Fruit fly (Drosophila melanogaster): ENCODE results near the gene CG15478.

Gene CG15478

DNA sequence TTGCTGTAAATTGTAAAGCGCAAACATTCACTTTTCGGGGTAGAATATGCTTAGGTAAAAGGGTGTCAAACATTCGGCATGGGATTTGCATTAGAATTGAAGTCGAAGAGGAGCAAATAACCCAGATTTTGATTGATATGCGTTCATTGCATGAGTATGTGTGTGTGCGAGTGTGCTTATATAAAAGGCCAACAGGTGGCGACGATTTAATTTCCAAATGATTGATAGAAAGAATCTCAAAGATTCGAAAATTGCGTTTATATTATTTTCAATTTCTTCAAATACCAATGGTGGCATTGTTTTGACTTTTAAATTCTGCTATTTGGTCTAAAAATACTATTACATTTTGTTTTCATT is 13.9 kb downstream of the CG15478 start:
- TF ChIP-seq achi (GFP tag; optimal IDR thresholded peaks at IDR 0.05) (no peak), eg (GFP tag; IDR thresholded peaks at IDR 0.05) (no peak), CG6808 (GFP tag; optimal IDR thresholded peaks at IDR 0.05) (no peak), CG4318 (GFP tag; optimal IDR thresholded peaks at IDR 0.05) (no peak), CG16779 (tag; optimal IDR thresholded peaks at IDR 0.05) (no peak), Ets96B (tag; optimal IDR thresholded peaks at IDR 0.05) (no peak), topi (GFP tag; optimal IDR thresholded peaks at IDR 0.05) (no peak), CG6792 (GFP tag; optimal IDR thresholded peaks at IDR 0.05) (no peak)

DNA sequence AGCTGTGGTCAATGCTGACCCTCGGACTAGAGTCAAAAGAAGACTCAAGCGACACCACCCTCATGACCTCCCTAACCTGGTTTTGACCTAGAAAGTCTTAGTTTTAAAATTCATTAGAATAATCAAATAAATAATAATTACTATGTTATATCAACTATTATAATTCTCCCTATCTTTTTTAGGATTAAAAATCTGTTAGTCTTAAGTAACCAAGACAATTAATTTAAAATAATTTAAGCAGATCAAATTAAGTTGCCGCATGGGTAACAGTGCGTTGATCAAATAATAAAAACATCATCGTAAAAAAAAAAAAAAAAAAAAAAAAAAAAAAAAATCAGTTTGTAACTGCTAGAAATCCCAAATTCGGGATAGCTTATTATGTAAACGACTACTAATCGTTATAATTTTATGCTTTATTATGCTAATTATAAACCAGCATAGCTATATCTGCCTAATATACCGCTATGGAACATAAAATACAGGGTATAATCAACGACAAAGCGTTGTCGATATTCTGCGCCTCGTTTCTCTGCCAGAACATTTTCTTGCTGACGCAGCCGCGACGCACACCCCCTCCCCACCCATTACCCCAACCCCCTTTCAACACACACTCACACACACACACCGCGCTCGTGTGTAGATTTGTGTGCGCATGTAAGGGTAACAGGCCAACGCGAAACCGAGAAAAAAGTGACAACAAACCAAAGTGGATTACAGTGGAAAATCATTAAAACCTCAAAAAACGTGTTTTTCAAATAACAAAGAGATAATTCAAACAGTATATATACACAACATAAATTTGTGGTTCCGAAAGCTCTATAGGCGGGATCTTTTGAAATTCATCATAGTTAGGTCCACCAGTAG is 14.5 kb downstream of the CG15478 start:
- TF ChIP-seq acj6 (GFP tag; optimal IDR thresholded peaks at IDR 0.05) (peak; percentile 23), CG32006 (GFP tag; optimal IDR thresholded peaks at IDR 0.05) (peak; percentile 56), Gug (GFP tag; IDR thresholded peaks at IDR 0.05) (peak; percentile 75), fkh (GFP tag; optimal IDR thresholded peaks at IDR 0.05) (peak; percentile 64), esn (GFP tag; optimal IDR thresholded peaks at IDR 0.05) (peak; percentile 45), CG16779 (tag; optimal IDR thresholded peaks at IDR 0.05) (peak; percentile 81), Eip75B (GFP tag; optimal IDR thresholded peaks at IDR 0.05) (peak; percentile 96), fd59A (GFP tag; optimal IDR thresholded peaks at IDR 0.05) (peak; percentile 27), CG3032 (tag; optimal IDR thresholded peaks at IDR 0.05) (peak; percentile 63), Sox102F (GFP tag; optimal IDR thresholded peaks at IDR 0.05) (peak; percentile 58), achi (GFP tag; optimal IDR thresholded peaks at IDR 0.05) (peak; percentile 30), Hr4 (GFP tag; optimal IDR thresholded peaks at IDR 0.05) (peak; percentile 94), ss (GFP tag; optimal IDR thresholded peaks at IDR 0.05) (peak; percentile 75 to 88), CG31627 (GFP tag; optimal IDR thresholded peaks at IDR 0.05) (peak; percentile 14), Eip93F (GFP tag; optimal IDR thresholded peaks at IDR 0.05) (peak; percentile 97), CG10631 (GFP tag; optimal IDR thresholded peaks at IDR 0.05) (peak; percentile 39), Ets96B (tag; optimal IDR thresholded peaks at IDR 0.05) (peak; percentile 24), CG4318 (GFP tag; optimal IDR thresholded peaks at IDR 0.05) (peak; percentile 37), CG1621 (tag; optimal IDR thresholded peaks at IDR 0.05) (peak; percentile 43), Blimp-1 (GFP tag; optimal IDR thresholded peaks at IDR 0.05) (peak; percentile 38), salr (GFP tag; optimal IDR thresholded peaks at IDR 0.05) (peak in 1 of 2 experiments; percentile 28), Smox (GFP tag; optimal IDR thresholded peaks at IDR 0.05) (peak; percentile 20), pdm3 (GFP tag; optimal IDR thresholded peaks at IDR 0.05) (peak; percentile 52), Lpt (GFP tag; optimal IDR thresholded peaks at IDR 0.05) (peak; percentile 46), CG8119 (GFP tag; IDR thresholded peaks at IDR 0.05) (peak; percentile 75), CG3919 (GFP tag; optimal IDR thresholded peaks at IDR 0.05) (peak; percentile 38), Ets21C (GFP tag; optimal IDR thresholded peaks at IDR 0.05) (peak; percentile 17), dac (GFP tag; optimal IDR thresholded peaks at IDR 0.05) (peak; percentile 10), CG6792 (GFP tag; optimal IDR thresholded peaks at IDR 0.05) (peak; percentile 35), OdsH (GFP tag; optimal IDR thresholded peaks at IDR 0.05) (peak; percentile 24), topi (GFP tag; optimal IDR thresholded peaks at IDR 0.05) (peak; percentile 13), Sox14 (GFP tag; optimal IDR thresholded peaks at IDR 0.05) (peak; percentile 67), Hr39 (GFP tag; optimal IDR thresholded peaks at IDR 0.05) (peak; percentile 48), dsx (GFP tag; optimal IDR thresholded peaks at IDR 0.05; ENCODE audit: poor library complexity, severe bottlenecking) (peak; percentile 85), CG6808 (GFP tag; optimal IDR thresholded peaks at IDR 0.05) (peak; percentile 26), CG11294 (GFP tag; IDR thresholded peaks at IDR 0.05) (peak; percentile 63), lz (GFP tag; optimal IDR thresholded peaks at IDR 0.05) (peak; percentile 24), svp (GFP tag) (peak; percentile 98), CG11762 (GFP tag; optimal IDR thresholded peaks at IDR 0.05; ENCODE audit: insufficient read depth) (peak; percentile 15), CG8632 (GFP tag; optimal IDR thresholded peaks at IDR 0.05) (peak; percentile 6), CG6163 (GFP tag; IDR thresholded peaks at IDR 0.05) (peak; percentile 86), Met (GFP tag; optimal IDR thresholded peaks at IDR 0.05) (peak; percentile 85), CG10669 (GFP tag; optimal IDR thresholded peaks at IDR 0.05) (peak; percentile 10), eg (GFP tag; IDR thresholded peaks at IDR 0.05) (peak; percentile 88), cyc (GFP tag; optimal IDR thresholded peaks at IDR 0.05) (peak; percentile 38), CG6276 (GFP tag; optimal IDR thresholded peaks at IDR 0.05) (peak; percentile 64)

All from whole organism, prepupa.